Worm (Caenorhabditis elegans) whole organism, early embryonic: ENCODE data around the gene cyp-33C5.

Experiments used
- B0310.2 ChIP-seq: sonication (generic microtip); optimal IDR thresholded peaks from 2 replicates; lab custom pipeline; 2016; ENCODE audit warnings: mild to moderate bottlenecking, missing genetic modification characterization, missing compliant biosample characterization
- F13C5.2 ChIP-seq: sonication (generic microtip); optimal IDR thresholded peaks from 2 replicates; lab custom pipeline; 2017; ENCODE audit warnings: mild to moderate bottlenecking, missing genetic modification characterization, inconsistent platforms, missing compliant biosample characterization
- aly-1 ChIP-seq: sonication (generic microtip); optimal IDR thresholded peaks from 2 replicates; lab custom pipeline; 2016; ENCODE audit warnings: missing genetic modification characterization, missing compliant biosample characterization
- ama-1 ChIP-seq: fragments of 150-350 bp; optimal IDR thresholded peaks from 2 replicates; lab custom pipeline; 2014
- ceh-13 ChIP-seq: fragments of 200-800 bp; sonication (Bioruptor generic); optimal IDR thresholded peaks from 2 replicates; lab custom pipeline; 2018; ENCODE audit warnings: mild to moderate bottlenecking, missing genetic modification characterization, missing compliant biosample characterization
- ceh-36 ChIP-seq: sonication (generic microtip); optimal IDR thresholded peaks from 2 replicates; lab custom pipeline; 2016; ENCODE audit warnings: missing genetic modification characterization, inconsistent platforms, missing compliant biosample characterization
- ets-7 ChIP-seq: sonication (generic microtip); optimal IDR thresholded peaks from 2 replicates; lab custom pipeline; 2016; ENCODE audit warnings: missing genotype, missing genetic modification characterization, missing compliant biosample characterization
- flt-1 ChIP-seq: fragments of 200-800 bp; sonication (Bioruptor generic); IDR thresholded peaks from 2 replicates; pipeline ENCODE4 v1.3.6; 2022; ENCODE audit warnings: missing genetic modification characterization, missing compliant biosample characterization
- hmbx-1 ChIP-seq: sonication (generic microtip); optimal IDR thresholded peaks from 2 replicates; lab custom pipeline; 2016; ENCODE audit warnings: mild to moderate bottlenecking, missing genetic modification characterization, missing compliant biosample characterization
- hmg-4 ChIP-seq: fragments of 200-800 bp; sonication (Bioruptor generic); optimal IDR thresholded peaks from 2 replicates; lab custom pipeline; 2018; ENCODE audit warnings: mild to moderate bottlenecking, missing genetic modification characterization, missing compliant biosample characterization
- hnd-1 ChIP-seq: sonication (generic microtip); optimal IDR thresholded peaks from 2 replicates; lab custom pipeline; 2016; ENCODE audit warnings: missing genetic modification characterization, missing compliant biosample characterization
- pes-1 ChIP-seq: fragments of 200-800 bp; sonication (Bioruptor generic); IDR thresholded peaks from 2 replicates; pipeline ENCODE4 v1.3.6; 2022; ENCODE audit warnings: missing genetic modification reagents, missing genetic modification characterization, missing compliant biosample characterization
- scrt-1 ChIP-seq: fragments of 200-800 bp; sonication (Bioruptor generic); IDR thresholded peaks from 2 replicates; pipeline ENCODE4 v1.3.6; 2022; ENCODE audit warnings: missing genetic modification characterization, missing compliant biosample characterization
- sea-1 ChIP-seq: fragments of 200-800 bp; sonication (Bioruptor generic); conservative IDR thresholded peaks from 2 replicates; pipeline ENCODE4 v1.3.6; 2022; ENCODE audit warnings: missing genetic modification characterization, missing compliant biosample characterization
- tbx-11 ChIP-seq: fragments of 200-800 bp; sonication (Bioruptor generic); IDR thresholded peaks from 2 replicates; pipeline ENCODE4 v1.3.6; 2022; ENCODE audit warnings: missing genetic modification characterization, missing compliant biosample characterization
- tbx-37 ChIP-seq: fragments of 200-800 bp; sonication (Bioruptor generic); conservative IDR thresholded peaks from 2 replicates; pipeline ENCODE4 v1.3.6; 2022; ENCODE audit warnings: missing genetic modification reagents, missing genetic modification characterization, missing compliant biosample characterization
- tra-4 ChIP-seq: sonication (generic microtip); optimal IDR thresholded peaks from 2 replicates; lab custom pipeline; 2017; ENCODE audit warnings: missing genetic modification characterization, missing compliant biosample characterization

The cyp-33C5 gene

DNA sequence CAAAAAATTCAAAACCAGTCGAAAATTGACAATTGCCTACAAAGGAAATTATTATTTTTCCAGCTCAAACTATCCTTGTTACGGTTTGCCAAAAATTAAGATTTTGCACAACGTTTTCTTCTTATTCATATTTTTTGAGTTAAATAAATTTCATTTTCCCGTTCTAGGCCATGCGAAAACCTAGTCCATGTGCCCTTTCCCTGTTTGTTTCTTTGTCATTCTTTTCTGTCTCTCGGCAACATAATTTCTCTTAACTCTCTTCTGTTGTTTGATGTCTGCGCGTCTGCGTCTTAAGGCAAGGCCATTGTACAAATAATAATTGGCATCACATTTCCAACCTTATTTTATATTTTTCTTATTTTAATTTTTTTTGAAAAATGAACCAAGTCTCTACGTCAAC, 36.7 kb downstream of the cyp-33C5 start, which contains the start of gene nhr-228:
Gene nhr-228 (plus strand): TSS at position 261 of the 400 bp plus-strand sequence.
- TF ChIP-seq ets-7 (tag; lab: Kevin White, UChicago) (no peak), ceh-13 (GFP tag; lab: Kevin White, UChicago) (no peak)

ce11 chrV:2285107-2285506, 40.3 kb downstream of the cyp-33C5 start, which contains the start of gene nhr-227:
TSS of gene nhr-227 (plus strand) at chrV:2285432.
- TF ChIP-seq pes-1 (GFP tag; lab: Robert Waterston, UW) (no peak), ama-1 (lab: Kevin White, UChicago) (no peak), hnd-1 (tag; lab: Kevin White, UChicago) (no peak), tbx-37 (GFP tag; lab: Robert Waterston, UW) (no peak), ceh-13 (GFP tag; lab: Kevin White, UChicago) (no peak), tbx-11 (no peak), ceh-36 (tag; lab: Kevin White, UChicago) (no peak), hmbx-1 (tag; lab: Kevin White, UChicago) (no peak), flt-1 (GFP tag; lab: Robert Waterston, UW) (no peak), B0310.2 (tag; lab: Kevin White, UChicago) (no peak), scrt-1 (GFP tag; lab: Robert Waterston, UW) (no peak), aly-1 (tag; lab: Kevin White, UChicago) (no peak), ets-7 (tag; lab: Kevin White, UChicago) (no peak), sea-1 (no peak), F13C5.2 (tag; lab: Kevin White, UChicago) (no peak)

ce11 chrV:2290329-2290728, 45.5 kb downstream of the cyp-33C5 start, which contains the start of gene nhr-225:
TSS of gene nhr-225 (minus strand) at chrV:2290474.
- no peak for TF ChIP-seq tra-4 (tag; lab: Kevin White, UChicago)
- TF ChIP-seq ama-1 (lab: Kevin White, UChicago): no peak
- TF ChIP-seq hnd-1 (tag; lab: Kevin White, UChicago): no peak
- TF ChIP-seq tbx-37 (GFP tag; lab: Robert Waterston, UW): no peak
- TF ChIP-seq scrt-1 (GFP tag; lab: Robert Waterston, UW): no peak
- TF ChIP-seq hmbx-1 (tag; lab: Kevin White, UChicago): no peak

DNA sequence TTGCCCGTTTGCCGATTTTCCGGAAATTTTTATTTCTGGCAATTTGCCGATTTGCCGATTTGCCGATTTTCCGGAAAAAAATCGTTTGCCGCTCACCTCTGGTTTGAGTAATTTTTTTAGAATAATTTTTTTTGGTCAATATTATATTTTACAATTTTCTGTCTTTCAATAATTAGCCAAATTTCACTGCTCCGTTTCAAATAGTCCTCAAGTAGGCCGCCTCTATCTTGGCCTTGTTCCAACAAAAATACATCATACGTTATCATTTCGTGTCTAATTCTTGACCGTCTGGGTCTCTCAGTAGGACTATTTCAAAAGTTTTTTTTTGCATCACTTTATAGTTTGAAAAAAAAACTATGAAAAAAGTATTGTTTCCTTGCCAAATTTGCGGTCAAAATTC, 47.4 kb downstream of the cyp-33C5 start, which contains the start of gene nhr-115:
Gene nhr-115 (plus strand): TSS at position 301 of the 400 bp plus-strand sequence.
- no peak for TF ChIP-seq tbx-11
- no peak for TF ChIP-seq ets-7 (tag; lab: Kevin White, UChicago)
- no peak for TF ChIP-seq sea-1
- TF ChIP-seq pes-1 (GFP tag; lab: Robert Waterston, UW): no peak
- TF ChIP-seq hmg-4 (GFP tag; lab: Kevin White, UChicago): no peak

ce11 chrV:2294577-2294976, 49.8 kb downstream of the cyp-33C5 start, which contains the start of gene nhr-226:
TSS of gene nhr-226 (plus strand) at chrV:2294877.
- TF ChIP-seq hnd-1 (tag; lab: Kevin White, UChicago) (no peak), hmg-4 (GFP tag; lab: Kevin White, UChicago) (no peak), ama-1 (lab: Kevin White, UChicago) (no peak), hmbx-1 (tag; lab: Kevin White, UChicago) (no peak), tbx-37 (GFP tag; lab: Robert Waterston, UW) (no peak), tbx-11 (no peak), ets-7 (tag; lab: Kevin White, UChicago) (no peak), F13C5.2 (tag; lab: Kevin White, UChicago) (no peak), ceh-36 (tag; lab: Kevin White, UChicago) (no peak), aly-1 (tag; lab: Kevin White, UChicago) (no peak), pes-1 (GFP tag; lab: Robert Waterston, UW) (no peak), tra-4 (tag; lab: Kevin White, UChicago) (no peak), sea-1 (no peak), B0310.2 (tag; lab: Kevin White, UChicago) (no peak), scrt-1 (GFP tag; lab: Robert Waterston, UW) (no peak), ceh-13 (GFP tag; lab: Kevin White, UChicago) (no peak)
